Worm (Caenorhabditis elegans) whole organism, L1 larva: Measurements from ENCODE around the gene gst-38.

ENCODE experiments used
- C04F5.9 ChIP-seq: sonication (generic microtip); optimal IDR thresholded peaks from 2 replicates; lab custom pipeline; 2016; ENCODE audit warnings: missing genetic modification characterization, missing compliant biosample characterization
- C16A3.4 ChIP-seq: fragments of 150-350 bp; optimal IDR thresholded peaks from 2 replicates; lab custom pipeline; 2014; ENCODE audit warnings: missing biosample characterization, missing genetic modification characterization
- F16B12.6 ChIP-seq: fragments of 150-350 bp; optimal IDR thresholded peaks from 2 replicates; lab custom pipeline; 2014; ENCODE audit warnings: missing biosample characterization, missing genetic modification characterization
- Y116A8C.19 ChIP-seq: sonication (generic microtip); optimal IDR thresholded peaks from 2 replicates; lab custom pipeline; 2016; ENCODE audit warnings: missing compliant biosample characterization, missing genetic modification characterization, borderline replicate concordance
- aha-1 ChIP-seq: fragments of 150-350 bp; optimal IDR thresholded peaks from 2 replicates; lab custom pipeline; 2014; ENCODE audit warnings: missing biosample characterization, missing genetic modification characterization
- ceh-8 ChIP-seq: fragments of 200-800 bp; sonication (Bioruptor generic); optimal IDR thresholded peaks from 2 replicates; lab custom pipeline; 2018; ENCODE audit warnings: mild to moderate bottlenecking, missing genetic modification characterization, moderate library complexity, missing compliant biosample characterization
- efl-3 ChIP-seq: fragments of 200-800 bp; sonication (Bioruptor generic); optimal IDR thresholded peaks from 2 replicates; lab custom pipeline; 2018; ENCODE audit warnings: mild to moderate bottlenecking, missing genetic modification characterization, missing compliant biosample characterization
- egl-13 ChIP-seq: sonication (generic microtip); optimal IDR thresholded peaks from 2 replicates; lab custom pipeline; 2016; ENCODE audit warnings: missing genotype, missing genetic modification reagents, missing genetic modification characterization, missing compliant biosample characterization
- egl-27 ChIP-seq, 2 experiments: fragments of 150-350 bp in 1 of 2; sonication (generic microtip); optimal IDR thresholded peaks; 3 replicates each; lab custom pipeline; 2017 to 2018; ENCODE audit warnings: missing biosample characterization in 2 of 2, missing genetic modification characterization in 2 of 2, missing genetic modification reagents in 2 of 2
- elt-2 ChIP-seq: sonication (generic microtip); optimal IDR thresholded peaks from 2 replicates; lab custom pipeline; 2016; ENCODE audit warnings: missing genetic modification characterization, mild to moderate bottlenecking, inconsistent platforms, missing compliant biosample characterization, missing genetic modification reagents
- elt-3 ChIP-seq, 6 experiments: fragments of 150-350 bp in 1 of 6; sonication (generic microtip); optimal IDR thresholded peaks; 2 replicates each; lab custom pipeline; 2017 to 2018; ENCODE audit warnings: missing biosample characterization in 6 of 6, missing genetic modification characterization in 6 of 6, inconsistent platforms in 1 of 6
- ets-5 ChIP-seq: fragments of 200-800 bp; sonication (Bioruptor generic); IDR thresholded peaks from 2 replicates; pipeline ENCODE4 v1.3.6; 2022; ENCODE audit warnings: missing genetic modification characterization, missing compliant biosample characterization
- fkh-4 ChIP-seq: sonication (generic microtip); optimal IDR thresholded peaks from 2 replicates; lab custom pipeline; 2016; ENCODE audit warnings: missing compliant biosample characterization, missing genetic modification characterization, borderline replicate concordance
- fkh-8 ChIP-seq: sonication (generic microtip); optimal IDR thresholded peaks from 2 replicates; lab custom pipeline; 2016; ENCODE audit warnings: mild to moderate bottlenecking, missing genetic modification characterization, missing compliant biosample characterization
- fos-1 ChIP-seq: fragments of 150-350 bp; optimal IDR thresholded peaks from 2 replicates; lab custom pipeline; 2014; ENCODE audit warnings: missing biosample characterization, missing genetic modification characterization
- hlh-4 ChIP-seq: sonication (generic microtip); optimal IDR thresholded peaks from 2 replicates; lab custom pipeline; 2016; ENCODE audit warnings: mild to moderate bottlenecking, missing genetic modification characterization, missing compliant biosample characterization
- hpl-2 ChIP-seq: fragments of 150-350 bp; optimal IDR thresholded peaks from 2 replicates; lab custom pipeline; 2014; ENCODE audit warnings: missing biosample characterization, missing genetic modification reagents, missing genetic modification characterization
- irx-1 ChIP-seq: sonication (generic microtip); optimal IDR thresholded peaks from 2 replicates; lab custom pipeline; 2016; ENCODE audit warnings: missing genetic modification characterization, missing compliant biosample characterization
- isw-1 ChIP-seq: fragments of 200-800 bp; sonication (Bioruptor generic); IDR thresholded peaks from 2 replicates; pipeline ENCODE4 v1.3.6; 2022; ENCODE audit warnings: missing genetic modification characterization, missing compliant biosample characterization
- jun-1 ChIP-seq: fragments of 150-350 bp; optimal IDR thresholded peaks from 2 replicates; lab custom pipeline; 2014; ENCODE audit warnings: missing biosample characterization, missing genetic modification reagents, missing genetic modification characterization
- lin-14 ChIP-seq: fragments of 200-800 bp; sonication (Bioruptor generic); optimal IDR thresholded peaks from 2 replicates; lab custom pipeline; 2018; ENCODE audit warnings: mild to moderate bottlenecking, missing genetic modification characterization, moderate library complexity, missing compliant biosample characterization
- lin-39 ChIP-seq: fragments of 150-350 bp; optimal IDR thresholded peaks from 2 replicates; lab custom pipeline; 2014; ENCODE audit warnings: missing biosample characterization, missing genetic modification reagents, missing genetic modification characterization
- lsy-2 ChIP-seq, 2 experiments: fragments of 150-350 bp; optimal IDR thresholded peaks; 2 replicates each; lab custom pipeline; 2014; ENCODE audit warnings: missing biosample characterization in 2 of 2, missing genetic modification characterization in 2 of 2
- mdl-1 ChIP-seq, 2 experiments: fragments of 150-350 bp; optimal IDR thresholded peaks; 2 replicates each; lab custom pipeline; 2014 to 2017; ENCODE audit warnings: missing biosample characterization in 2 of 2, missing genetic modification characterization in 2 of 2, inconsistent platforms in 1 of 2
- nhr-11 ChIP-seq: fragments of 150-350 bp; optimal IDR thresholded peaks from 2 replicates; lab custom pipeline; 2014; ENCODE audit warnings: missing biosample characterization, missing genetic modification characterization
- nhr-12 ChIP-seq: sonication (generic microtip); optimal IDR thresholded peaks from 2 replicates; lab custom pipeline; 2017; ENCODE audit warnings: missing biosample characterization, missing genetic modification characterization
- nhr-19 ChIP-seq: fragments of 200-800 bp; sonication (Bioruptor generic); conservative IDR thresholded peaks from 2 replicates; pipeline ENCODE4 v1.3.6; 2022; ENCODE audit warnings: missing genetic modification characterization, missing compliant biosample characterization
- nhr-20 ChIP-seq: sonication (generic microtip); optimal IDR thresholded peaks from 2 replicates; lab custom pipeline; 2016; ENCODE audit warnings: mild to moderate bottlenecking, missing genetic modification characterization, missing compliant biosample characterization
- nhr-84 ChIP-seq: sonication (generic microtip); optimal IDR thresholded peaks from 2 replicates; lab custom pipeline; 2017; ENCODE audit warnings: missing biosample characterization, missing genetic modification characterization
- nhr-90 ChIP-seq: sonication (generic microtip); optimal IDR thresholded peaks from 2 replicates; lab custom pipeline; 2016; ENCODE audit warnings: mild to moderate bottlenecking, missing genetic modification characterization, missing compliant biosample characterization; ENCODE audit not compliant: poor library complexity
- pag-3 ChIP-seq: sonication (generic microtip); optimal IDR thresholded peaks from 2 replicates; lab custom pipeline; 2017; ENCODE audit warnings: missing genetic modification characterization, mild to moderate bottlenecking, missing compliant biosample characterization, antibody characterized with exemption, borderline replicate concordance; ENCODE audit not compliant: insufficient read depth
- pax-3 ChIP-seq: fragments of 200-800 bp; sonication (Bioruptor generic); optimal IDR thresholded peaks from 2 replicates; lab custom pipeline; 2018; ENCODE audit warnings: mild to moderate bottlenecking, missing genetic modification characterization, moderate library complexity, missing compliant biosample characterization
- rnt-1 ChIP-seq: sonication (generic microtip); optimal IDR thresholded peaks from 2 replicates; lab custom pipeline; 2016; ENCODE audit warnings: mild to moderate bottlenecking, missing genetic modification characterization, moderate library complexity, missing compliant biosample characterization
- snu-23 ChIP-seq: sonication (generic microtip); optimal IDR thresholded peaks from 2 replicates; lab custom pipeline; 2016; ENCODE audit warnings: missing genetic modification characterization, missing compliant biosample characterization
- sox-4 ChIP-seq: sonication (generic microtip); optimal IDR thresholded peaks from 2 replicates; lab custom pipeline; 2016; ENCODE audit warnings: missing genetic modification characterization, missing compliant biosample characterization
- sptf-1 ChIP-seq: fragments of 150-350 bp; optimal IDR thresholded peaks from 2 replicates; lab custom pipeline; 2014; ENCODE audit warnings: missing biosample characterization, missing genetic modification characterization
- swsn-7 ChIP-seq: sonication (generic microtip); optimal IDR thresholded peaks from 2 replicates; lab custom pipeline; 2016; ENCODE audit warnings: missing genetic modification characterization, missing compliant biosample characterization
- tlp-1 ChIP-seq: fragments of 150-350 bp; optimal IDR thresholded peaks from 2 replicates; lab custom pipeline; 2014; ENCODE audit warnings: missing biosample characterization, missing genetic modification characterization
- unc-30 ChIP-seq: sonication (generic microtip); optimal IDR thresholded peaks from 2 replicates; lab custom pipeline; 2017; ENCODE audit warnings: missing biosample characterization, missing genetic modification characterization
- vab-15 ChIP-seq: sonication (generic microtip); optimal IDR thresholded peaks from 2 replicates; lab custom pipeline; 2017; ENCODE audit warnings: missing genotype, mild to moderate bottlenecking, missing genetic modification characterization, missing compliant biosample characterization
- xbp-1 ChIP-seq: sonication (generic microtip); optimal IDR thresholded peaks from 2 replicates; lab custom pipeline; 2016; ENCODE audit warnings: missing genetic modification characterization, missing compliant biosample characterization
- zip-4 ChIP-seq: fragments of 200-800 bp; sonication (Bioruptor generic); optimal IDR thresholded peaks from 2 replicates; lab custom pipeline; 2018; ENCODE audit warnings: mild to moderate bottlenecking, missing genetic modification characterization, moderate library complexity, missing compliant biosample characterization
- ztf-11 ChIP-seq, 2 experiments: sonication (generic microtip); optimal IDR thresholded peaks; 2 replicates each; lab custom pipeline; 2016 to 2017; ENCODE audit warnings: missing genetic modification characterization in 2 of 2, missing biosample characterization in 1 of 2, missing compliant biosample characterization in 1 of 2

gst-38 gene

DNA sequence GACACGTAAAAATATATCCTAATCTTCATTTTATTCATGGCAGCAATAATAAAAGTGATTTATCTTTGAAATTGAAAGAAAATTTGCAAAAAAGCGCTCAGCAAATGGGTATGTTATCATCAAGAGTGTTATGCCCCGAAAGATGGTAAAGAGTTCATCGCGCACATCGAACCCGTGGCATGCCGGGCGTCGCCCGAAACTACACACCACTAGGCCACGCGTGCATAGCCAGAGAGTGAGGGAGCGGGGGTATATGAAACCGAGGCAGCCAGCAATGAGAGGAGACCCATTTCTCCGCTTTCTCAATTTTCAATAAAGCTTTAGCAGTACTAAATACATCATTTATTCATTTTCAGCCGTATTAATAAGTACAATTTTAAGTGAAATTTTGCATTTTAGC is 42.1 kb downstream of the gst-38 start (continued):
- TF ChIP-seq lsy-2 (tag; optimal IDR thresholded peaks at IDR 0.05; lab: Kevin White, UChicago) (peak; percentile 48 to 63), pax-3 (tag; lab: Kevin White, UChicago) (peak; percentile 58), fkh-4 (tag; lab: Kevin White, UChicago) (no peak), hlh-4 (tag; lab: Kevin White, UChicago) (no peak), F16B12.6 (no peak), isw-1 (GFP tag; lab: Robert Waterston, UW) (peak; percentile 38), hpl-2 (GFP tag; lab: Kevin White, UChicago) (peak; percentile 13), rnt-1 (tag; lab: Kevin White, UChicago) (peak; percentile 78), nhr-11 (tag; lab: Kevin White, UChicago) (no peak), lin-14 (no peak), jun-1 (no peak), C04F5.9 (tag; lab: Kevin White, UChicago) (no peak), egl-27 (tag; optimal IDR thresholded peaks at IDR 0.05; lab: Kevin White, UChicago) (no peak), nhr-90 (tag; lab: Kevin White, UChicago) (peak; percentile 76), nhr-19 (peak; percentile 66), nhr-20 (tag; lab: Kevin White, UChicago) (peak; percentile 75), ztf-11 (tag; optimal IDR thresholded peaks at IDR 0.05; lab: Kevin White, UChicago) (peak in 1 of 2 experiments; percentile 34), sptf-1 (tag; lab: Kevin White, UChicago) (no peak), irx-1 (tag; lab: Kevin White, UChicago) (peak; percentile 41), fos-1 (tag; lab: Kevin White, UChicago) (peak; percentile 48), Y116A8C.19 (tag; lab: Kevin White, UChicago) (no peak), mdl-1 (tag; optimal IDR thresholded peaks at IDR 0.05; lab: Kevin White, UChicago) (peak in 1 of 2 experiments; percentile 76), lin-39 (tag; lab: Kevin White, UChicago) (no peak), pag-3 (tag; lab: Kevin White, UChicago) (no peak), elt-2 (tag; lab: Kevin White, UChicago) (peak; percentile 59), tlp-1 (tag; lab: Kevin White, UChicago) (no peak), egl-13 (peak; percentile 52), aha-1 (tag; lab: Kevin White, UChicago) (no peak), xbp-1 (tag; lab: Kevin White, UChicago) (peak; percentile 64), fkh-8 (tag; lab: Kevin White, UChicago) (peak; percentile 86), unc-30 (no peak), zip-4 (GFP tag; lab: Kevin White, UChicago) (peak; percentile 18), ceh-8 (peak; percentile 57), vab-15 (no peak), C16A3.4 (tag; lab: Kevin White, UChicago) (peak; percentile 78), nhr-12 (tag; lab: Kevin White, UChicago) (peak; percentile 12), efl-3 (no peak), sox-4 (tag; lab: Kevin White, UChicago) (peak; percentile 24), swsn-7 (peak; percentile 69)
- TF ChIP-seq, all 84 proteins: peak for 48

DNA sequence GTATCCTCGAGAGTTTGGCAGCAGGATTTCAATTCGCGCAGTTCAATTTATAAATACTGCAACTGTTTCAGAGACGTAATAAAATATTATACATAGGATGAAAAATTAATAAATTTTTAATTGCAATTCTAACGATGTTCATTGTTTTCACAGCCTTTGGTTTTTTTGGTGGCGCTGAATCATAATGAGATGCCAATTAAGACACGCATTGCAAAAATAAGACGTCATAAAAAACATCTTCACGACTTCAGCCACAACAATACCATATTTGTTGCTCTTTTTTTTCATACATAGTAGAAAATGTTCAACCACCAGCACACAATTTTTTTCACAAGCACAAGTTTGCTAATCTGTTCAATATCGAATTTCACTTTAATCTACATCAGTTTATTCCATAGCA is 43.6 kb downstream of the gst-38 start, which contains the start of gene str-56:
Gene str-56, plus strand, starts transcription at position 301 of the 400 bp plus-strand sequence.
- no peak for TF ChIP-seq hpl-2 (GFP tag; lab: Kevin White, UChicago)
- no peak for TF ChIP-seq elt-3 (tag; optimal IDR thresholded peaks at IDR 0.05; lab: Kevin White, UChicago)
- no peak for TF ChIP-seq snu-23 (GFP tag; lab: Kevin White, UChicago)
- no peak for TF ChIP-seq ets-5
- TF ChIP-seq nhr-84: no peak
